Worm (Caenorhabditis elegans) whole organism, mixed stage, embryonic: Measurements from ENCODE around the gene znf-474.

Experiments
- ces-1 ChIP-seq: fragments of 150-350 bp; optimal IDR thresholded peaks from 2 replicates; lab custom pipeline; 2014; ENCODE audit warnings: missing biosample characterization, missing genetic modification reagents, missing genetic modification characterization
- hlh-1 ChIP-seq: fragments of 150-350 bp; optimal IDR thresholded peaks from 2 replicates; lab custom pipeline; 2014; ENCODE audit warnings: missing biosample characterization, missing genetic modification reagents, missing genetic modification characterization
- mab-5 ChIP-seq: fragments of 150-350 bp; optimal IDR thresholded peaks from 2 replicates; lab custom pipeline; 2014; ENCODE audit warnings: missing biosample characterization, missing genetic modification characterization
- mep-1 ChIP-seq: fragments of 150-350 bp; optimal IDR thresholded peaks from 2 replicates; lab custom pipeline; 2017; ENCODE audit warnings: missing biosample characterization, missing genetic modification reagents, missing genetic modification characterization, inconsistent platforms
- nhr-12 ChIP-seq: fragments of 150-350 bp; optimal IDR thresholded peaks from 2 replicates; lab custom pipeline; 2014; ENCODE audit warnings: missing biosample characterization, missing genetic modification characterization
- nhr-76 ChIP-seq: sonication (generic microtip); optimal IDR thresholded peaks from 2 replicates; lab custom pipeline; 2017; ENCODE audit warnings: missing biosample characterization, missing genetic modification characterization
- pha-4 ChIP-seq: fragments of 150-350 bp; optimal IDR thresholded peaks from 2 replicates; lab custom pipeline; 2018; ENCODE audit warnings: missing biosample characterization, missing genetic modification reagents, missing genetic modification characterization
- snpc-4 ChIP-seq: fragments of 150-350 bp; optimal IDR thresholded peaks from 2 replicates; lab custom pipeline; 2014; ENCODE audit warnings: missing biosample characterization, missing genetic modification characterization

ce11 chrX:12198298-12198697, 48.6 kb downstream of the znf-474 start:
- TF ChIP-seq hlh-1 (tag; lab: Kevin White, UChicago) (no peak), snpc-4 (no peak), pha-4 (no peak), mep-1 (tag; lab: Kevin White, UChicago) (no peak), nhr-76 (no peak), ces-1 (GFP tag; lab: Kevin White, UChicago) (peak; percentile 4), nhr-12 (tag; lab: Kevin White, UChicago) (no peak), mab-5 (tag; lab: Kevin White, UChicago) (no peak)
